Worm (Caenorhabditis elegans) whole organism, L2 larva: ENCODE data around the gene D2007.1.

ENCODE experiments used
- C34F6.9 ChIP-seq: fragments of 150-350 bp; optimal IDR thresholded peaks from 2 replicates; lab custom pipeline; 2014; ENCODE audit warnings: missing biosample characterization, missing genetic modification characterization
- F13H6.1 ChIP-seq: sonication (generic microtip); optimal IDR thresholded peaks from 2 replicates; lab custom pipeline; 2016; ENCODE audit warnings: missing genetic modification characterization, missing compliant biosample characterization
- R02D3.7 ChIP-seq: fragments of 150-350 bp; optimal IDR thresholded peaks from 2 replicates; lab custom pipeline; 2014; ENCODE audit warnings: missing biosample characterization, missing genetic modification characterization
- Y55F3AM.14 ChIP-seq: fragments of 200-800 bp; sonication (Bioruptor generic); optimal IDR thresholded peaks from 2 replicates; lab custom pipeline; 2018; ENCODE audit warnings: mild to moderate bottlenecking, missing genetic modification characterization, missing compliant biosample characterization
- ZK546.5 ChIP-seq: sonication (generic microtip); optimal IDR thresholded peaks from 2 replicates; lab custom pipeline; 2017; ENCODE audit warnings: missing biosample characterization, missing genetic modification characterization
- aly-2 ChIP-seq: fragments of 150-350 bp; optimal IDR thresholded peaks from 2 replicates; lab custom pipeline; 2014; ENCODE audit warnings: missing biosample characterization, missing genetic modification characterization
- ama-1 ChIP-seq: fragments of 150-350 bp; optimal IDR thresholded peaks from 2 replicates; lab custom pipeline; 2018; ENCODE audit warnings: inconsistent platforms
- ceh-16 ChIP-seq: fragments of 150-350 bp; optimal IDR thresholded peaks from 2 replicates; lab custom pipeline; 2014; ENCODE audit warnings: missing biosample characterization, missing genetic modification characterization
- ceh-82 ChIP-seq: fragments of 150-350 bp; optimal IDR thresholded peaks from 2 replicates; lab custom pipeline; 2014; ENCODE audit warnings: missing biosample characterization, missing genetic modification characterization
- crh-2 ChIP-seq: sonication (generic microtip); optimal IDR thresholded peaks from 2 replicates; lab custom pipeline; 2017; ENCODE audit warnings: missing biosample characterization, missing genetic modification characterization
- dmd-4 ChIP-seq: sonication (generic microtip); optimal IDR thresholded peaks from 2 replicates; lab custom pipeline; 2017; ENCODE audit warnings: missing biosample characterization, missing genetic modification characterization
- egl-27 ChIP-seq: sonication (generic microtip); optimal IDR thresholded peaks from 3 replicates; lab custom pipeline; 2017; ENCODE audit warnings: missing biosample characterization, missing genetic modification reagents, missing genetic modification characterization
- elt-1 ChIP-seq: fragments of 150-350 bp; optimal IDR thresholded peaks from 2 replicates; lab custom pipeline; 2014; ENCODE audit warnings: missing biosample characterization, missing genetic modification characterization
- elt-3 ChIP-seq: sonication (generic microtip); optimal IDR thresholded peaks from 2 replicates; lab custom pipeline; 2017; ENCODE audit warnings: missing biosample characterization, missing genetic modification characterization
- fos-1 ChIP-seq: fragments of 150-350 bp; optimal IDR thresholded peaks from 2 replicates; lab custom pipeline; 2014; ENCODE audit warnings: missing biosample characterization, missing genetic modification characterization
- gmeb-1 ChIP-seq: fragments of 150-350 bp; optimal IDR thresholded peaks from 2 replicates; lab custom pipeline; 2014; ENCODE audit warnings: missing biosample characterization, missing genetic modification characterization
- lin-11 ChIP-seq: fragments of 150-350 bp; sonication (generic microtip); optimal IDR thresholded peaks from 2 replicates; lab custom pipeline; 2014; ENCODE audit warnings: missing biosample characterization, missing genetic modification characterization, inconsistent platforms, mixed read lengths
- lin-13 ChIP-seq: fragments of 150-350 bp; optimal IDR thresholded peaks from 2 replicates; lab custom pipeline; 2014; ENCODE audit warnings: missing biosample characterization, missing genetic modification reagents, missing genetic modification characterization
- lsy-2 ChIP-seq, 2 experiments: fragments of 150-350 bp in 1 of 2; sonication (generic microtip) in 1 of 2; optimal IDR thresholded peaks; 2 replicates each; lab custom pipeline; 2014 to 2017; ENCODE audit warnings: missing biosample characterization in 2 of 2, missing genetic modification characterization in 2 of 2
- mab-5 ChIP-seq: fragments of 150-350 bp; optimal IDR thresholded peaks from 2 replicates; lab custom pipeline; 2014; ENCODE audit warnings: missing biosample characterization, missing genetic modification characterization
- mbf-1 ChIP-seq: sonication (generic microtip); optimal IDR thresholded peaks from 2 replicates; lab custom pipeline; 2017; ENCODE audit warnings: missing biosample characterization, missing genetic modification characterization
- mdl-1 ChIP-seq, 2 experiments: fragments of 150-350 bp in 1 of 2; sonication (generic microtip) in 1 of 2; optimal IDR thresholded peaks; 2 replicates each; lab custom pipeline; 2017; ENCODE audit warnings: missing biosample characterization in 2 of 2, missing genetic modification characterization in 2 of 2
- nhr-10 ChIP-seq: sonication (generic microtip); optimal IDR thresholded peaks from 2 replicates; lab custom pipeline; 2017; ENCODE audit warnings: missing biosample characterization, missing genetic modification characterization
- nhr-11 ChIP-seq: fragments of 150-350 bp; optimal IDR thresholded peaks from 2 replicates; lab custom pipeline; 2014; ENCODE audit warnings: missing biosample characterization, missing genetic modification characterization
- nhr-12 ChIP-seq: fragments of 150-350 bp; optimal IDR thresholded peaks from 2 replicates; lab custom pipeline; 2014; ENCODE audit warnings: missing biosample characterization, missing genetic modification characterization
- nhr-129 ChIP-seq: fragments of 150-350 bp; optimal IDR thresholded peaks from 2 replicates; lab custom pipeline; 2014; ENCODE audit warnings: missing biosample characterization, missing genetic modification characterization
- nhr-21 ChIP-seq: fragments of 150-350 bp; optimal IDR thresholded peaks from 2 replicates; lab custom pipeline; 2014; ENCODE audit warnings: missing biosample characterization, missing genetic modification characterization
- nhr-23 ChIP-seq: fragments of 150-350 bp; optimal IDR thresholded peaks from 2 replicates; lab custom pipeline; 2014; ENCODE audit warnings: missing biosample characterization, missing genetic modification reagents, missing genetic modification characterization
- nhr-237 ChIP-seq: fragments of 150-350 bp; optimal IDR thresholded peaks from 2 replicates; lab custom pipeline; 2014; ENCODE audit warnings: missing biosample characterization, missing genetic modification characterization
- nhr-25 ChIP-seq: fragments of 150-350 bp; sonication (generic microtip); optimal IDR thresholded peaks from 3 replicates; lab custom pipeline; 2014; ENCODE audit warnings: missing biosample characterization, missing genetic modification characterization
- nhr-6 ChIP-seq: fragments of 150-350 bp; optimal IDR thresholded peaks from 2 replicates; lab custom pipeline; 2014; ENCODE audit warnings: missing biosample characterization, missing genetic modification characterization
- nhr-77 ChIP-seq: fragments of 150-350 bp; optimal IDR thresholded peaks from 2 replicates; lab custom pipeline; 2014; ENCODE audit warnings: missing biosample characterization, missing genetic modification characterization
- sem-4 ChIP-seq: fragments of 150-350 bp; optimal IDR thresholded peaks from 2 replicates; lab custom pipeline; 2014; ENCODE audit warnings: missing biosample characterization, missing genetic modification reagents, missing genetic modification characterization
- skn-1 ChIP-seq: sonication (generic microtip); optimal IDR thresholded peaks from 2 replicates; lab custom pipeline; 2017; ENCODE audit warnings: missing biosample characterization, missing genetic modification characterization
- sma-3 ChIP-seq: sonication (generic microtip); optimal IDR thresholded peaks from 2 replicates; lab custom pipeline; 2016; ENCODE audit warnings: missing genetic modification reagents, missing genetic modification characterization, missing compliant biosample characterization
- sma-9 ChIP-seq, 2 experiments: fragments of 150-350 bp in 1 of 2; sonication (generic microtip) in 1 of 2; optimal IDR thresholded peaks; 2 replicates each; lab custom pipeline; 2014 to 2016; ENCODE audit warnings: missing genetic modification characterization in 2 of 2, mild to moderate bottlenecking in 1 of 2, missing biosample characterization in 1 of 2, missing compliant biosample characterization in 1 of 2, missing genetic modification reagents in 1 of 2, moderate library complexity in 1 of 2
- snpc-4 ChIP-seq: fragments of 150-350 bp; optimal IDR thresholded peaks from 2 replicates; lab custom pipeline; 2014; ENCODE audit warnings: missing biosample characterization, missing genetic modification characterization
- unc-39 ChIP-seq: fragments of 150-350 bp; optimal IDR thresholded peaks from 2 replicates; lab custom pipeline; 2014; ENCODE audit warnings: missing biosample characterization, missing genetic modification characterization
- unc-55 ChIP-seq: fragments of 150-350 bp; sonication (generic microtip); optimal IDR thresholded peaks from 3 replicates; lab custom pipeline; 2014; ENCODE audit warnings: missing biosample characterization, missing genetic modification reagents, missing genetic modification characterization
- unc-62 ChIP-seq: fragments of 150-350 bp; optimal IDR thresholded peaks from 2 replicates; lab custom pipeline; 2014; ENCODE audit warnings: missing biosample characterization, missing genetic modification reagents, missing genetic modification characterization
- ztf-1 ChIP-seq: fragments of 200-800 bp; sonication (Bioruptor generic); conservative IDR thresholded peaks from 2 replicates; pipeline ENCODE4 v1.3.6; 2022; ENCODE audit warnings: missing genetic modification characterization, missing compliant biosample characterization
- ztf-4 ChIP-seq: fragments of 150-350 bp; optimal IDR thresholded peaks from 2 replicates; lab custom pipeline; 2014; ENCODE audit warnings: missing biosample characterization, missing genetic modification characterization

Gene D2007.1

DNA sequence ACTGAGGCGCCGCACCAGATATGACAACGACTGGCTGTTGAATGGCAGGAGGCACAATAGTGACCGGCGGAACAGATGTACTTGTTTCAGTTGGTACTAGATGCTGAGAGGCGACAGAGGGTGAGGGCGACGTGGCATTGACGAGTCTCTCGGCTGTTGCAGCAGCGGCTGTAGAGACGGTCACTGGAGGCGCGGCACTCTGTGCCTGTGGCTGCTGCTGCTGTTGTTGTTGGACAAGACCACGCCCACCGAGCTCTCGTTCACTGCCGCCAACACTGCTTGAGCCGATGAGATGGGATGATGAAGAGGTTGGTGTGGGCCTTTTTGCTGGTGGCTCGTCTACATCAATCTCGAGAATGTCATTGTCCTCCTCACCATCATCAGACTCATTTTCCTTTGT lies 38.1 kb upstream of the D2007.1 start:
- TF ChIP-seq lin-13 (no peak), crh-2 (tag; lab: Kevin White, UChicago) (no peak), C34F6.9 (tag; lab: Kevin White, UChicago) (no peak), nhr-21 (no peak), fos-1 (tag; lab: Kevin White, UChicago) (no peak), nhr-129 (no peak), sma-3 (GFP tag; lab: Kevin White, UChicago) (no peak), mbf-1 (tag; lab: Kevin White, UChicago) (no peak), snpc-4 (no peak), unc-55 (GFP tag; lab: Kevin White, UChicago) (no peak), sma-9 (GFP tag; optimal IDR thresholded peaks at IDR 0.05; lab: Kevin White, UChicago) (no peak), sma-9 (tag; optimal IDR thresholded peaks at IDR 0.05; lab: Kevin White, UChicago) (no peak), skn-1 (tag; lab: Kevin White, UChicago) (no peak), ztf-1 (GFP tag; lab: Robert Waterston, UW) (no peak), nhr-77 (no peak), nhr-11 (no peak), lin-11 (tag; lab: Kevin White, UChicago) (no peak)

DNA sequence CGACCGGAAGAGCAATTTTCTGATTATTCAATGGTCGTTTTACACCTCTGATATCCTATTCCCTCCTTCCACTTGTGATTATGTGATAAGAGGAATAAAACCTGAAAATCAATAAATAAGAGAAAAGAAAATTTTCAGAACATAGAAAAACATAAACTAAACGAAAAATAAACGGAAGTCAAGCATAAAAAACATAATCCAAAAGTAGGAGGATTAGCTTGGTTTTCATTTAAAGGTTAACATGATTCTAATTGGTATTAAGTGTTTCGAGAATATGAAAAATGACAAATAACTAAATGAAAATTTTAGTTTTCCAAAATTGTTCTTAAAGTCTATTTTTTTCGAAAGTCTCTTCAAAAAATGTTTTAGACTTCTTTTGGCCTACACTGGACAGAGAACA lies 34.1 kb upstream of the D2007.1 start, which contains the start of gene gei-8:
gei-8 (minus strand) TSS at position 101 of the 400 bp plus-strand sequence.
- no peak for TF ChIP-seq aly-2 (tag; lab: Kevin White, UChicago)
- TF ChIP-seq nhr-25 (tag; lab: Kevin White, UChicago): no peak
- no peak for TF ChIP-seq gmeb-1 (tag; lab: Kevin White, UChicago)
- TF ChIP-seq ceh-82 (tag; lab: Kevin White, UChicago): no peak
- no peak for TF ChIP-seq ztf-4 (tag; lab: Kevin White, UChicago)
- TF ChIP-seq mbf-1 (tag; lab: Kevin White, UChicago): no peak
- no peak for TF ChIP-seq unc-55 (GFP tag; lab: Kevin White, UChicago)
- no peak for TF ChIP-seq ama-1
- no peak for TF ChIP-seq snpc-4
- no peak for TF ChIP-seq F13H6.1
- TF ChIP-seq unc-39 (tag; lab: Kevin White, UChicago): no peak
- no peak for TF ChIP-seq Y55F3AM.14 (GFP tag; lab: Kevin White, UChicago)
- no peak for TF ChIP-seq nhr-12 (tag; lab: Kevin White, UChicago)
- TF ChIP-seq nhr-21: no peak
- no peak for TF ChIP-seq sma-3 (GFP tag; lab: Kevin White, UChicago)
- TF ChIP-seq crh-2 (tag; lab: Kevin White, UChicago): no peak
- TF ChIP-seq nhr-237 (tag; lab: Kevin White, UChicago): no peak
- no peak for TF ChIP-seq nhr-10
- TF ChIP-seq nhr-23 (tag; lab: Kevin White, UChicago): no peak

- TF ChIP-seq lsy-2 (tag; optimal IDR thresholded peaks at IDR 0.05; lab: Kevin White, UChicago) (peak in 1 of 2 experiments; percentile 55), nhr-21 (peak; percentile 63), lin-11 (tag; lab: Kevin White, UChicago) (peak; percentile 12), mdl-1 (tag; optimal IDR thresholded peaks at IDR 0.05; lab: Kevin White, UChicago) (no peak)
These were observed 33.3 kb upstream of the D2007.1 start for ce11 chrIII:8121923-8122322.

ce11 chrIII:8124323-8124722 lies 30.9 kb upstream of the D2007.1 start:
- TF ChIP-seq dmd-4 (tag; lab: Kevin White, UChicago) (no peak), sma-9 (GFP tag; optimal IDR thresholded peaks at IDR 0.05; lab: Kevin White, UChicago) (peak; percentile 87), sma-9 (tag; optimal IDR thresholded peaks at IDR 0.05; lab: Kevin White, UChicago) (no peak), nhr-6 (tag; lab: Kevin White, UChicago) (peak; percentile 50), R02D3.7 (no peak), nhr-25 (tag; lab: Kevin White, UChicago) (peak; percentile 88), gmeb-1 (tag; lab: Kevin White, UChicago) (peak; percentile 37), C34F6.9 (tag; lab: Kevin White, UChicago) (peak; percentile 92), elt-3 (tag; lab: Kevin White, UChicago) (no peak), mab-5 (peak; percentile 29), ZK546.5 (tag; lab: Kevin White, UChicago) (no peak), nhr-12 (tag; lab: Kevin White, UChicago) (no peak), F13H6.1 (peak; percentile 80), mdl-1 (tag; optimal IDR thresholded peaks at IDR 0.05; lab: Kevin White, UChicago) (peak in 1 of 2 experiments; percentile 46), egl-27 (tag; lab: Kevin White, UChicago) (peak; percentile 34), lin-11 (tag; lab: Kevin White, UChicago) (no peak), nhr-129 (peak; percentile 68), fos-1 (tag; lab: Kevin White, UChicago) (peak; percentile 86), nhr-237 (tag; lab: Kevin White, UChicago) (no peak), nhr-21 (peak; percentile 72), elt-1 (tag; lab: Kevin White, UChicago) (no peak), ztf-1 (GFP tag; lab: Robert Waterston, UW) (no peak), sem-4 (no peak), ceh-16 (no peak), lin-13 (peak; percentile 82), unc-62 (no peak), crh-2 (tag; lab: Kevin White, UChicago) (peak; percentile 90), lsy-2 (tag; optimal IDR thresholded peaks at IDR 0.05; lab: Kevin White, UChicago) (peak; percentile 20 to 89), unc-55 (GFP tag; lab: Kevin White, UChicago) (peak; percentile 83)
